Fruit fly (Drosophila melanogaster) whole organism, pupa: ENCODE data around the gene Ir8a.

ENCODE experiments used
- CG10348 ChIP-seq: fragments of 200-800 bp; sonication (Bioruptor generic); IDR thresholded peaks from 2 replicates; pipeline ENCODE4 v1.3.6; 2022; ENCODE audit warnings: missing biosample characterization, missing genetic modification characterization
- CG12605 ChIP-seq: fragments of 200-800 bp; sonication (Bioruptor generic); IDR thresholded peaks from 2 replicates; pipeline ENCODE4 v1.3.6; 2022; ENCODE audit warnings: missing biosample characterization, missing genetic modification characterization
- CG13204 ChIP-seq: fragments of 200-800 bp; sonication (Bioruptor generic); optimal IDR thresholded peaks from 2 replicates; lab custom pipeline; 2018; ENCODE audit warnings: missing biosample characterization, mild to moderate bottlenecking, missing genetic modification characterization, moderate library complexity
- CG14655 ChIP-seq: fragments of 200-800 bp; sonication (Bioruptor generic); optimal IDR thresholded peaks from 3 replicates; lab custom pipeline; 2017; ENCODE audit warnings: mild to moderate bottlenecking, missing biosample characterization, missing genetic modification reagents, missing genetic modification characterization
- CG15710 ChIP-seq: fragments of 200-800 bp; sonication (Bioruptor generic); optimal IDR thresholded peaks from 2 replicates; lab custom pipeline; 2018; ENCODE audit warnings: missing biosample characterization, mild to moderate bottlenecking, missing genetic modification characterization, moderate library complexity
- CG17806 ChIP-seq: fragments of 200-800 bp; sonication (Bioruptor generic); optimal IDR thresholded peaks from 2 replicates; lab custom pipeline; 2018; ENCODE audit warnings: missing biosample characterization, mild to moderate bottlenecking, missing genetic modification characterization, moderate library complexity
- CG32121 ChIP-seq: fragments of 200-800 bp; sonication (Bioruptor generic); IDR thresholded peaks from 2 replicates; pipeline ENCODE4 v1.3.6; 2022; ENCODE audit warnings: missing biosample characterization, missing genetic modification characterization
- CG34367 ChIP-seq: fragments of 200-800 bp; sonication (Bioruptor generic); optimal IDR thresholded peaks from 2 replicates; lab custom pipeline; 2018; ENCODE audit warnings: missing biosample characterization, mild to moderate bottlenecking, missing genetic modification characterization
- CG4496 ChIP-seq: fragments of 200-800 bp; sonication (Bioruptor generic); IDR thresholded peaks from 3 replicates; pipeline ENCODE4 v1.3.6; 2022; ENCODE audit warnings: missing biosample characterization, missing genetic modification characterization
- CG8159 ChIP-seq: fragments of 200-800 bp; sonication (Bioruptor generic); optimal IDR thresholded peaks from 3 replicates; lab custom pipeline; 2018; ENCODE audit warnings: missing biosample characterization, mild to moderate bottlenecking, missing genetic modification characterization, moderate library complexity
- CG8301 ChIP-seq: fragments of 200-800 bp; sonication (Bioruptor generic); optimal IDR thresholded peaks from 2 replicates; lab custom pipeline; 2018; ENCODE audit warnings: missing biosample characterization, mild to moderate bottlenecking, missing genetic modification characterization
- CG9948 ChIP-seq: fragments of 200-800 bp; sonication (Bioruptor generic); optimal IDR thresholded peaks from 2 replicates; lab custom pipeline; 2018; ENCODE audit warnings: missing biosample characterization, mild to moderate bottlenecking, missing genetic modification characterization, moderate library complexity
- D1 ChIP-seq: fragments of 200-800 bp; sonication (Bioruptor generic); optimal IDR thresholded peaks from 2 replicates; lab custom pipeline; 2018; ENCODE audit warnings: missing biosample characterization, mild to moderate bottlenecking, missing genetic modification characterization, moderate library complexity
- EcR ChIP-seq: fragments of 200-800 bp; sonication (Bioruptor generic); optimal IDR thresholded peaks from 3 replicates; lab custom pipeline; 2019; ENCODE audit warnings: missing biosample characterization, missing genetic modification characterization, mild to moderate bottlenecking, moderate library complexity, missing genetic modification reagents
- Ets98B ChIP-seq: fragments of 200-800 bp; sonication (Bioruptor generic); IDR thresholded peaks from 2 replicates; pipeline ENCODE4 v1.3.6; 2022; ENCODE audit warnings: missing biosample characterization, missing genetic modification characterization
- Pif1A ChIP-seq: fragments of 200-800 bp; sonication (Bioruptor generic); optimal IDR thresholded peaks from 3 replicates; lab custom pipeline; 2016; ENCODE audit warnings: missing biosample characterization, missing genetic modification characterization
- Pif1B ChIP-seq: fragments of 200-800 bp; sonication (Bioruptor generic); optimal IDR thresholded peaks from 3 replicates; lab custom pipeline; 2016; ENCODE audit warnings: missing biosample characterization, missing genetic modification characterization
- Snoo ChIP-seq: fragments of 200-800 bp; sonication (Bioruptor generic); optimal IDR thresholded peaks from 3 replicates; lab custom pipeline; 2017; ENCODE audit warnings: missing biosample characterization, mild to moderate bottlenecking, missing genetic modification characterization, inconsistent platforms
- fd96Ca ChIP-seq: fragments of 200-800 bp; sonication (Bioruptor generic); IDR thresholded peaks from 3 replicates; pipeline ENCODE4 v1.3.6; 2022; ENCODE audit warnings: missing biosample characterization, missing genetic modification characterization
- gl ChIP-seq: fragments of 200-800 bp; sonication (Bioruptor generic); optimal IDR thresholded peaks from 2 replicates; lab custom pipeline; 2018; ENCODE audit warnings: missing biosample characterization, mild to moderate bottlenecking, missing genetic modification characterization
- rn ChIP-seq: fragments of 200-800 bp; sonication (Bioruptor generic); IDR thresholded peaks from 2 replicates; pipeline ENCODE4 v1.3.6; 2022; ENCODE audit warnings: missing biosample characterization, missing genetic modification characterization

The Ir8a gene

DNA sequence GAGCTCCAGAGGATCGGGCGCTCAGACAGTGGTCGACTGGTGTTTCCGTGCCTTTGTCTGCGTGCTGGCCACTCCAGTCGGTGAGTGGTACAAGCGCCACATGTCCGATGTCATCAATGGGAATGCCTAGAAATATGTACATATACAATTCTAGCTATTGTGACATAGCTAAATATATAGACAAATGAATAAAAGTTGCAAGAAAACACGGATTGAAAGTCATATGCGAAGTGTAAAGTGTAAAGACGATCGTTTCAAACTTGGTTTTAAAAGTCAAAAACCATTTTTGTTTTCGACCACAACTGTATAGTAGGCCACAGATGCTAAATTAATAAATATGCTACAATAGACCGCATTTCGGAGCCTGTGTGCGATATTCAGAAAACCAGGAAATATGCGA is 20.9 kb downstream of the Ir8a start, which contains the start of gene CG15368:
Gene CG15368, plus strand, starts transcription at position 301 of the 400 bp plus-strand sequence.
- TF ChIP-seq gl (tag; lab: Kevin White, UChicago): no peak
- TF ChIP-seq EcR (GFP tag; lab: Kevin White, UChicago): no peak
- no peak for TF ChIP-seq CG9948 (tag; lab: Kevin White, UChicago)
- no peak for TF ChIP-seq CG12605 (GFP tag; lab: Robert Waterston, UW)

DNA sequence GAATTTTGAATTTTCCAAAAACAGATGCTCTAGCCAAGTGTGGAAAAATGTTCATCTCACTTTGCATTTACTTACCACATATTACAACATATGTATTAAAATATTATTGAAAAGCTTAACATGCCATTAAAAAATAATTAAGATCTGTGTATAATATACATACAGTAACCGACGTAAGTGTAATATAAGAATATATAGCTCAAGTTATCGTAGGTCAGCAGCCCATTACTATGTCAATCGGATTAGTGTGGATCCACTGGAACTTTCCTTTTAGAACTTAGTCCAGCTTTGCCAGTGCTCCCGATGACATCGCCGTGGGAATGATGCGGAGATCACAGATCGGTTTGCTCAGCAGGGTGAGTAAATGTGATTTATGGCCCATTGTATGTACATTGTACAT is 21.8 kb downstream of the Ir8a start, which contains the start of gene Obp8a:
Gene Obp8a, plus strand, starts transcription at position 301 of the 400 bp plus-strand sequence.
- TF ChIP-seq rn (GFP tag; lab: Robert Waterston, UW) (no peak), D1 (tag; lab: Kevin White, UChicago) (no peak), Ets98B (GFP tag; lab: Robert Waterston, UW) (no peak), CG10348 (no peak), fd96Ca (GFP tag; lab: Robert Waterston, UW) (no peak), CG17806 (no peak), Snoo (no peak), CG14655 (GFP tag; lab: Kevin White, UChicago) (no peak), gl (tag; lab: Kevin White, UChicago) (no peak), CG15710 (tag; lab: Kevin White, UChicago) (no peak), Pif1B (GFP tag; lab: Kevin White, UChicago) (no peak), CG12605 (GFP tag; lab: Robert Waterston, UW) (no peak), CG32121 (GFP tag; lab: Robert Waterston, UW) (no peak)

DNA sequence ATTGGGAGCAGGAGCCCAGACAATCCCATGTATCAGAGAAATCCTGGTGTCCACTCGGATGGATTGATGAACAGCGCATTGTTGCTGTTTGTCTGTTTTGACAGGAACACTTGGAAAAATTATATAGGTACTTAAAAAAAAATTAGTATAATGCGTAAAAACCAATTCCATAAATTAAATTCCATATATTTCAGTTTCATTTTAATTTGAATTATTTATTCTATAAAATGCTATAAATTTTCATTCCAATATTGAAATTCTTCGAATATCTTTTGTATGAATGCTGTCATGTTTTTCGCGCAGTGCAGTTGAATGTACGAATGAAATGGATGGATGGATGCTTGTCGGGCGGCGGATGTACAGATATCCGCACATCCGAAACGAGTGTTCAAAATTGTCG is 25.6 kb downstream of the Ir8a start, which contains the start of gene SmydA-9:
Gene SmydA-9, minus strand, starts transcription at position 101 of the 400 bp plus-strand sequence.
- TF ChIP-seq CG15710 (tag; lab: Kevin White, UChicago) (no peak), CG4496 (GFP tag; lab: Robert Waterston, UW) (0 out of 3 replicates have a peak, but pooled peaks have one; percentile 12), CG12605 (GFP tag; lab: Robert Waterston, UW) (no peak)

DNA sequence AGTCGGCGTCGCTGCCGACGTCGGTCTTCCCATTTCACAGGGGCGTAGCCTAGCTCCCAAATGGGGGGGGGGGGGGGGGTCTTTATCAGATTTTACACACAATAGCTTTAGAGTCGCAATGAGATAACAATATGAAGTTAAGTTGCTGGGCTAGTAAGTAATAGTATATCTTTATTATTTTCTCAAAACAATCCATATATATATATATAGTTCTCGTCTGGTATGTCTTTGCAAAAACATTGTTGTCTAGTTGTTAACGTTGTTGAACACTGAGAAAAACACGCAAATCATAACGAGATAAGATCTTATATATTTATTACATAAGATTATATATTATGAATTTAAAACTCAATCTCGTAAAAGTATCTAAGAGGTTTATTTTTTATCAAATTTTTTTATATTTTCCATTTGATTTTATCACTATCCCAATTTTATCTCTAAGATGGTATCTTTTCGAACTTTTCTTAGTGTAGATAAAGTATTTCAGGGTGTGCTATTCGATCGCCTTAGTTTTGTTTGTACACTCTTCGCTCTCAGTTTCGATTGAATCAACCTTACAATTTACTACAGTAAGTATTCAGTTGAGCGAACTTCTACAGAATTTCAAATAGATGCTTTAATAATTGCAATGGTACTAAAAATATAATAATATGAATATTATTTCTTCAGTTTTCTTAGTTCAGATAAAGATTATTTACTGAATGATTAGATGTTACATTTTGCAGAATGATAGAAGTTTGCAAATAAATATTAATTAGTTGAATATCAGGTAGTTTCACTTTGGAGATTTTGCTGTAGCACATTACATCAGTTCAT is 34.3 kb downstream of the Ir8a start:
- TF ChIP-seq CG32121 (GFP tag; lab: Robert Waterston, UW) (peak; percentile 82), CG8301 (tag; lab: Kevin White, UChicago) (peak; percentile 6), fd96Ca (GFP tag; lab: Robert Waterston, UW) (peak; percentile 91), Pif1B (GFP tag; lab: Kevin White, UChicago) (peak; percentile 4), CG4496 (GFP tag; lab: Robert Waterston, UW) (peak; percentile 87), CG13204 (no peak), EcR (GFP tag; lab: Kevin White, UChicago) (no peak), CG17806 (peak; percentile 49), CG12605 (GFP tag; lab: Robert Waterston, UW) (peak; percentile 77), Snoo (no peak), CG10348 (peak; percentile 62), Pif1A (GFP tag; lab: Kevin White, UChicago) (no peak), CG15710 (tag; lab: Kevin White, UChicago) (peak; percentile 58), gl (tag; lab: Kevin White, UChicago) (no peak), CG14655 (GFP tag; lab: Kevin White, UChicago) (peak; percentile 67), Ets98B (GFP tag; lab: Robert Waterston, UW) (peak; percentile 91), rn (GFP tag; lab: Robert Waterston, UW) (peak; percentile 55; the same call in 1 of the 2 replicates), D1 (tag; lab: Kevin White, UChicago) (no peak), CG9948 (tag; lab: Kevin White, UChicago) (peak; percentile 51), CG34367 (peak; percentile 33), CG8159 (peak; percentile 52)

DNA sequence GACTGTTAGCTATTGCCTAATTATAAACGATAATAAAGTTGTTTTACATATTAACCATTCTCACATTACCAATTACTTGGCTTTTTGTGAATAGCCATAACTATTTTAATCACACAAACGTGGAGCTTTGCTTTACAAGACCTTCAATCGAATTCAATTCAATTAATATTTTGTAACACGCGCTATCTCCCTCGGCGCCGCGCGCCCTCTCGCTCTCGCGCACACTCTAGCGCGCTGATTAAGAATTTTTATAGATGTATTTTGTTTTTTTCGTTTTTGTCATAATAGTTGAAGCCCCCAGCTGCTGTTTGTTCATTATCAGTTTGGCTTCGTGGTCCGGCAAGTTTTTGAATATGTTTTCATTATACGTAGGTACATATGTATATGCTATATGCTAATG is 35.3 kb downstream of the Ir8a start:
- no peak for TF ChIP-seq CG4496 (GFP tag; lab: Robert Waterston, UW)
- TF ChIP-seq CG14655 (GFP tag; lab: Kevin White, UChicago): no peak
- TF ChIP-seq CG13204: no peak
- no peak for TF ChIP-seq Ets98B (GFP tag; lab: Robert Waterston, UW)
- TF ChIP-seq CG9948 (tag; lab: Kevin White, UChicago): no peak
- no peak for TF ChIP-seq Snoo
- no peak for TF ChIP-seq fd96Ca (GFP tag; lab: Robert Waterston, UW)
- TF ChIP-seq CG8159: no peak
- TF ChIP-seq CG10348: no peak
- no peak for TF ChIP-seq Pif1A (GFP tag; lab: Kevin White, UChicago)
- TF ChIP-seq Pif1B (GFP tag; lab: Kevin White, UChicago): no peak
- no peak for TF ChIP-seq CG12605 (GFP tag; lab: Robert Waterston, UW)
- no peak for TF ChIP-seq CG8301 (tag; lab: Kevin White, UChicago)
- no peak for TF ChIP-seq D1 (tag; lab: Kevin White, UChicago)
- TF ChIP-seq rn (GFP tag; lab: Robert Waterston, UW): no peak

DNA sequence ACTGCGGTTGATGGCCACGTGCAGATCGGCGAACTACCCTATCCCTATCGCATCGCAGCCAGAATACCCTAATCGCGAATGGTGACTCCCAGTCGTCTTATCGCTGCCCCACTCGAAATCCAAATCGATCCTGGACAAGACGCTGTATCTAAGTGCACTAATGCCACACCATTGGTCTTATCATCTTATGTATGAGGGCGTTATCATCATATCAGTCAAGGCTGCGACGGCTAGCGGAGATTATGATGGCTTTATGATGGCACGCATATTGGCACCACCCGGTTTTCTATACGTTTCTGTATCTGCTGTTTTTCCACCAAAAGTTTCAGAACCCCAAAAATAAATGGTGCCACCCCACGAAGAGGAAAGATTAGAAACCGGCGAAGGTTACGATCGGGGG is 36.2 kb downstream of the Ir8a start:
- TF ChIP-seq D1 (tag; lab: Kevin White, UChicago): no peak
- no peak for TF ChIP-seq gl (tag; lab: Kevin White, UChicago)
- TF ChIP-seq CG8301 (tag; lab: Kevin White, UChicago): no peak
- TF ChIP-seq CG12605 (GFP tag; lab: Robert Waterston, UW): no peak
- no peak for TF ChIP-seq EcR (GFP tag; lab: Kevin White, UChicago)
- TF ChIP-seq CG32121 (GFP tag; lab: Robert Waterston, UW): no peak
- TF ChIP-seq CG13204: no peak
